Worm (Caenorhabditis elegans) whole organism, L2 larva: ENCODE measurements around the gene T08A9.13.

ENCODE experiments used
- egl-27 ChIP-seq: sonication (generic microtip); optimal IDR thresholded peaks from 3 replicates; lab custom pipeline; 2017; ENCODE audit warnings: missing biosample characterization, missing genetic modification reagents, missing genetic modification characterization
- lsy-2 ChIP-seq, 2 experiments: fragments of 150-350 bp in 1 of 2; sonication (generic microtip) in 1 of 2; optimal IDR thresholded peaks; 2 replicates each; lab custom pipeline; 2014 to 2017; ENCODE audit warnings: missing biosample characterization in 2 of 2, missing genetic modification characterization in 2 of 2
- sem-4 ChIP-seq: fragments of 150-350 bp; optimal IDR thresholded peaks from 2 replicates; lab custom pipeline; 2014; ENCODE audit warnings: missing biosample characterization, missing genetic modification reagents, missing genetic modification characterization
- skn-1 ChIP-seq: sonication (generic microtip); optimal IDR thresholded peaks from 2 replicates; lab custom pipeline; 2017; ENCODE audit warnings: missing biosample characterization, missing genetic modification characterization
- snpc-4 ChIP-seq: fragments of 150-350 bp; optimal IDR thresholded peaks from 2 replicates; lab custom pipeline; 2014; ENCODE audit warnings: missing biosample characterization, missing genetic modification characterization

DNA sequence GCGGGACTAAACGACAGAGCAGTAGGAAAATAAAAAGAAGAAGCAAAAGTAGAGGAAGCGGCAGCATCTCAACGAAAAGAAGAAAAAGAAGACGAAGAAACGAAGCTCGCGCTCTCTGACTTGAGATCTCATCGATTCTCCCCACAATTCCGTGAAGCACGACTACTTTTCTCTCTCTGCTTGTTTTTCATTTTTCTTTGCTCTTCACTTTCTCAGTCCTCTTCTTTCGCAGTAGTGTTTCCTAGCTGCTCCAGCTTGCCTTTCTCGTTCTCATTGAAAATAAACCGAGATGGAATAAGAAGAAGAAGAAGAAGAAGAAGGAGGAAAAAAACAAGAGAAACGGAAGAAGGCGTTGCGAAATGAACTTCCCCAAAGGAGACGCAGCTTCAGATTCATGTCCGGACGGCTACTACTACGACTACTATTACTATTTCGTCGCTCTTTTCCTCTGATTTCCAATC, 37.5 kb downstream of the T08A9.13 start:
- TF ChIP-seq sem-4 = peak; percentile 32
- TF ChIP-seq lsy-2 (tag; optimal IDR thresholded peaks at IDR 0.05; lab: Kevin White, UChicago) = peak in 1 of 2 experiments; percentile 54
- TF ChIP-seq egl-27 = peak; percentile 62
- peak; percentile 13 for TF ChIP-seq snpc-4 (tag; lab: Kevin White, UChicago)
- TF ChIP-seq skn-1 (tag; lab: Kevin White, UChicago) = no peak
